Fruit fly (Drosophila melanogaster): ENCODE data around the gene Kap3.

Gene Kap3

DNA sequence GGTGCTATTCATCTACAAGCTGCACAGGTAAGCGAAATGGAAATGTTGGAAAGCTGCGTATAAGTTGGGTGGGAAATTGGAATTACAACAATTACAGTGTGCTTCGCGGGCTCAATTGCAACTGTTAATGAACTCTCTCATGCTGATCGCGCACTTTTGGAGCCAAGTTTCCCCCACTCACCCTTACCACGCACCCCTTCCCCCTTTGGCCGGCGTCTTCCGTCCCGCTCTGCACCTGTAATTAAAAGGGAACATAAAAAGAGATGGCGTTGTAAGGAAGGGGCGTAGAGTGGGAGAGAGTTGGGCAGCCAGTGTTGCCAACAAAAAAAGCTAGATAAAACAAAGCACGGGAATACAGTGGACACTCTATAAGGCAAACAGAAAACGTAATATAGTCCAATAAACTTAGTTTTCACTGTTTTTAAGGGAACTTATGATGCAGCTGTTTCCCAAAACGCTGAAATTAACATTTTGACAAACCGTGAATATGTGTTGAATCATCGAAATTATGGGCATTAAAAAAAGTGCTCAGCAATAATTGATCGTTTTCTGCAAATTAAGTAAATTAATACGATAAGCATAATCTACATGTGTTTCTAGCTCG, 937 bp upstream of the Kap3 start:
- no peak for TF ChIP-seq psq (optimal IDR thresholded peaks at IDR 0.05)
- no peak for TF ChIP-seq h (optimal IDR thresholded peaks at IDR 0.05)
- TF ChIP-seq insv (optimal IDR thresholded peaks at IDR 0.05): no peak
- TF ChIP-seq Myc (optimal IDR thresholded peaks at IDR 0.05): no peak
- no peak for TF ChIP-seq ttk (optimal IDR thresholded peaks at IDR 0.05)
- TF ChIP-seq Sin3A (optimal IDR thresholded peaks at IDR 0.05): no peak

DNA sequence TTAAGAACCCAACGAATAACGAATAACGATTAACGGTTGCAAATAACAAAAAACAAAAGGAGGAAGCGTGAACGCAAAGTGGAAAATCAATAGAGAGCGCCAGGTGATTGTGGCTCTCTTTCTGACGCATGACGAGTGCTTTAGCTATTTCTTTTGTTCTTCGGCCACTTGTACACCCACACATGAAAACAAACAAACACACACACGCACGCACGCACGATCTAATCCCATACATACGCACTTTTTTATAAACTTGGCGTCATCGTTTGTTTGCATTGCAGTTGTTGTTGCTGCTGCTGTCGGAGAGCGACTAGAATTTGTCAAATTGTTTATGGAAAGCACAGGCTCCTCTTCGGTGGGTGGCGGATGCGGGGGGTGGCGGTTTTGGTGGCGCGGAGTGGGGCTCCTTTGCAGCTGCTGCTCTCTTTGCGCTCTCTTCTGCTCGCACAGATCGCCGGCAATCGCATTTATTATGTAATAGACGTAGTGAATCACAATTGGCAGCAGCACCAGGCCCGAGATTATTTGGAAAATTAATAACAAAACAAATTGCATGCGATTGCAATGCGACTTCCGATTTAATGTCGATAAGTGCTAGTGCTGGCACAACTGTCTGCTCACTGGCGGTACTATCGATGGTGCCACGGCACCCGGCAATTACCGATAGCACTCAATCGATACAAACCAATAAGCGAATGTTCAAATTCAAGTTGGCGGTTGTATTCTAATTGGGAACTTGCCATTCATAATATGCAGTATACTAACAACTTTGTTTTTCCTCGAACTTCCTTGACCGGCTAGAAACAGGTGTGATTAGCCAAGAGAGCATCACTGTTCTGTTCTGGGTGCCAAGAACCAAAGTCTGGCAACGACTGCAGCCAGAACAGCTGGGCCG, 664 bp downstream of the Kap3 start:
- TF ChIP-seq h (optimal IDR thresholded peaks at IDR 0.05) (no peak), psq (optimal IDR thresholded peaks at IDR 0.05) (no peak)

DNA sequence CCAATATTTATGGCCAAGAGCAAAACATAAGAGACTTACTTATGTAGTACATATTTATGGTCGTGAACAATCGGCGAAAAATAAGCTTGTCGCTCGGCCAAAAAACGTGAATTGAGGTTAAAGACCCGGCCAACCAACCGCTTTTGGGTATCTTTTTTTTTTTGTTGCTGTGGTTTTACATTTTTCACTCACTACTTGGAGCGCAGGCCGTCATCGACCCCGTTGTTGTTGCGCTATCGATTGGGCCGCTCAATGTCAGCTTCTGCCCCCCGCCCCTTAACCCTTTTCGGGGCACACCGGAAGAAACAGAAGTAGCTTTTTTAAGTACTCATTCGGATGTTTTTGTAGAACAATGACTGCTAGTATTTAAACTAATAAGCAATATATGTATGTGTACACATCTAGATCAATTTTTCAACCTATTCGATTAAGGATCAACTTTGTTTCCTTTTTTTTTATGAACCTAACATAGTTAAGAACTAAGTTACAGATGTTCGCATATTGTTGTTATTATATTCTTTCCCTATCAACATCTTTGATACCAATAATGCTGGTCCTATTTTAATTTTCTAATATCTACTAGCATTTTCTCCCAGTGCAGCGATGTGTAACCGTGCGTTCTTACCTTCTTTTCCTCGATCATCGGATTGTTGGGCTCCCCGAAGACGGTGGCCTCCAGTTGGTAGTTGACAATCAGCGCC, 1.7 kb downstream of the Kap3 start:
- TF ChIP-seq h (optimal IDR thresholded peaks at IDR 0.05): no peak
- TF ChIP-seq psq (optimal IDR thresholded peaks at IDR 0.05): no peak
- TF ChIP-seq insv (optimal IDR thresholded peaks at IDR 0.05): no peak
- TF ChIP-seq Myc (optimal IDR thresholded peaks at IDR 0.05): no peak
- TF ChIP-seq Sin3A (optimal IDR thresholded peaks at IDR 0.05): no peak
- TF ChIP-seq ttk (optimal IDR thresholded peaks at IDR 0.05): no peak

DNA sequence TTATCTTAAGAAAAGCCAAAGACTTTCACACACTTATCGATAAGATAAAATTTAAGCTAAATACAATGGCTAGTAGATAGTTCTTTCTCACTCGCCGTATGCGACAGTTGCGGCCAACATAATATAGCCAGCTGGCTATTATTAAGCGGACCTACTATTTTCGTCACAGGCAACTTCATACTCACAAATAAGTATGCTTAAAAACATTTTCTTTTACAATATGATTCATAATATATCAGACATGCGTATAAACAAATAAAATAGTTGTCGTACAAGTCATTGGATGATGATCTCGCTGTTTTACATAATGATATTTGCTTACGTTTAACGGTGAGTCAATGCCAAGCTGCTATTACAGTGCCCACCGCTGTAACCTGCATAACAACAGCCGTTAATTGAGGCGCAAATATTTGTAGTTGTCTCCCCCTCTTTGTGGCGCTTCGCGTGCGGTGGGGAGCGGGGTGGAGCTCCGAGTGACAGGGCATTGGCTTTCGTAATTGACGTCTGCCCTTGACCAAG, 13.6 kb downstream of the Kap3 start:
- TF ChIP-seq Myc (optimal IDR thresholded peaks at IDR 0.05): no peak
- no peak for TF ChIP-seq insv (optimal IDR thresholded peaks at IDR 0.05)
- no peak for TF ChIP-seq h (optimal IDR thresholded peaks at IDR 0.05)
- no peak for TF ChIP-seq psq (optimal IDR thresholded peaks at IDR 0.05)
- TF ChIP-seq ttk (optimal IDR thresholded peaks at IDR 0.05): no peak
- TF ChIP-seq Sin3A (optimal IDR thresholded peaks at IDR 0.05): no peak

DNA sequence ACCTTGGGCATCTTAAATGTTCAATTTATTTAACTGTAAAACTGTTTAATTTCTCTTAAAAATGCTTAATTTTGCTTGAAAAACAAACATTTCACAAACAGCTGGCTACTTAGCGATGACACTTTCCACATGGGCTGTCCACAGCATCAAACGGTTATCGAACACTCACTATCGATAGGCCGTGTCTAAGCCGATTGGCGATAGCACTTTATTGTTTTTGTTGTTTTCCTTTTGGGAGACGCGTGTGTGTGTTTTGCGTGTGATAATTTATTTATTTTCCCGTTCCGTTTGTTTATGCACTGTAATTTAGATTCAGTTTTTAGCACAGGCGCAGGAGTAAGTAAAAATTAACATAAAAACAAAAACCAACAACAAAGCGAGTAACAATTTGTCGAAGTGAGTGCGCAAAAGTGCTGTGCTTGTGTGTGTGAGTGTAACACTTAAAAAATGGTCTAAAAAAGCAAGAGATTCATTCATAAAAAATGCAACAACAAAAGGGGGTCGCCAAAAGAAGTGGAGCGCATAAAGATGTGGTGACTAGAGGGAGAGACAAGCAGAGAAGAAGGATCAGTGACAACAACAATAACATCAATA, 14.6 kb downstream of the Kap3 start, which contains the start of gene Gapvd1:
TSS of gene Gapvd1 (plus strand) at position 211 of the 594 bp plus-strand sequence.
- no peak for TF ChIP-seq Sin3A (optimal IDR thresholded peaks at IDR 0.05)
- TF ChIP-seq h (optimal IDR thresholded peaks at IDR 0.05): no peak
- no peak for TF ChIP-seq ttk (optimal IDR thresholded peaks at IDR 0.05)
- TF ChIP-seq psq (optimal IDR thresholded peaks at IDR 0.05): no peak
- no peak for TF ChIP-seq insv (optimal IDR thresholded peaks at IDR 0.05)
- no peak for TF ChIP-seq Myc (optimal IDR thresholded peaks at IDR 0.05)

DNA sequence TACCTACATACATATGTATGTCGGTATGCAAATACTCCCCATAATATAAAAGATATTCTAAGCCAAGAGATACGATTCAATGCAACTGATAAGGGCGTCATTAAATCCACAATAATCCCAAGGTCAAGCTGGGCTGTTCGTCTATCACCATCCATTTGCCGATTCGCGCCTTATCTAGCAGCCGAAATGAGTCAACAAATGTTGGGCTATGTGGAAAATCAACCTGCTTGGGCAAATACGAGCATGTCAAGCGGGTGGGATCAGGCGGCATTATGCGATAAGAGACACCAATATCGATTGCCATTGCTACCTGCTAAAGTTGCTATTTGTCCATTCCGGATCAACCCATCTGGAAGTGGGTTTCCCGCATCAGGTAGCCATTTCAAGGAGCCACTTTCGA, 17.2 kb downstream of the Kap3 start:
- TF ChIP-seq Myc (optimal IDR thresholded peaks at IDR 0.05) (no peak), Sin3A (optimal IDR thresholded peaks at IDR 0.05) (no peak), psq (optimal IDR thresholded peaks at IDR 0.05) (no peak), ttk (optimal IDR thresholded peaks at IDR 0.05) (no peak), insv (optimal IDR thresholded peaks at IDR 0.05) (no peak), h (optimal IDR thresholded peaks at IDR 0.05) (no peak)

DNA sequence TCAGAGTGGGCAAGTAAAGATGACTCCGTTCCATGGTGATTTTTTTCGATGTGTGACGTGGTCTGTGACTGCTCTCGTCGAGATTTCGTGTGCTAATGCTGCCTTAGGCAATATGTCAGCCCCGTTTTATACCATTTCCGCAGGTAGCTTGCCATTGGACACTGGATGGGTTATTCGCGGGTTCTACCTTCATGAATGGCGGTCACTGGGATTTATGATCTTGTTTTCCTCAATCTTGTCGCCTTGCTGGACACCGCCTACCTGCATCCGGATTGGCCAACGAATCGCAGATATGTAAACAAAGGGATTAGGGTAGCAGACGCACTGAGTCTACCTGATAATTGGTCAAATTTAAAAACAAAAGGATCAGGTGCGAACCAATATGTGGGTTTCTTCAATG, 17.6 kb downstream of the Kap3 start, which contains the start of gene sisA:
TSS of gene sisA (minus strand) at position 101 of the 400 bp plus-strand sequence.
- TF ChIP-seq ttk (optimal IDR thresholded peaks at IDR 0.05): no peak
- no peak for TF ChIP-seq insv (optimal IDR thresholded peaks at IDR 0.05)
- no peak for TF ChIP-seq psq (optimal IDR thresholded peaks at IDR 0.05)
- no peak for TF ChIP-seq h (optimal IDR thresholded peaks at IDR 0.05)
- TF ChIP-seq Myc (optimal IDR thresholded peaks at IDR 0.05): no peak
- no peak for TF ChIP-seq Sin3A (optimal IDR thresholded peaks at IDR 0.05)

DNA sequence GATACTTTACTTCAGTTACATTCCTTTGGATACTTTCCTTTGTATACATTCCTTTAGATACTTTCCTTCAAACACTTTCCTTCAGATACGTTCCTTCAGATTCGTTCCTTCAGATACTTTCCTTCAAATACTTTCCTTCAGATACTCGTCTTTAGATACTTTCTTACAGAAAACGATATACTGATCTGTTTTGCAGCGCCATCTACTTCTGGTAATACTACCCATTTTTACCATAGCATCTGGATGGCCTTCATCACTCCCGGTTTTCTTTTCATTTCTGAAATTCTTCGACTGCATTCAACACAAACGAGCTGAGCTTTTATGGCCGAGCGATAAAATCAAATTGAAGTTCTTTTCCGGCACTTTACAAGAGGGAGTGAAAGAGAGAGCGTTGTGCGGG, 20.0 kb downstream of the Kap3 start:
- TF ChIP-seq psq (optimal IDR thresholded peaks at IDR 0.05) (no peak), Sin3A (optimal IDR thresholded peaks at IDR 0.05) (no peak), Myc (optimal IDR thresholded peaks at IDR 0.05) (no peak), ttk (optimal IDR thresholded peaks at IDR 0.05) (no peak)

DNA sequence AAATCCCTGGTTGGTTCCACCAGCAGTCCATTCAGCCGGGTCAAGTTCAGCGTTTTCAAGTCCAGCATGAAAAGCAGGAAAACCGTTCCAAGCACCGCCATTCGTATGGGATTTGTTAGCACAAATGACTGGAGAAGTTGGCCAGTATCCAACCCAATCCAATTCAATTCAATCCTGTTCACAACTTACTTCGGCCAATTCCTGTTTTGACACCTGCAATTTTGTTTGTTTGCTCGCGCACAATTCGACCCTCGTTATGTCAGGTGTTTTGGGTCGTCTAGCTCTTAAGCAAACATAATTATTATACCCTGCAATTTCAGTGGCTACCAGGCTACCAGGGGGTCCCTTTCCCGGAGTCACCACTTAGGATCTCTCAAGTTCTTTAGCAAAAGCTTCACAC, 28.8 kb downstream of the Kap3 start, which contains the start of gene Ir10a:
TSS of gene Ir10a (minus strand) at position 101 of the 400 bp plus-strand sequence.
- TF ChIP-seq h (optimal IDR thresholded peaks at IDR 0.05) (no peak), Myc (optimal IDR thresholded peaks at IDR 0.05) (no peak), insv (optimal IDR thresholded peaks at IDR 0.05) (no peak), psq (optimal IDR thresholded peaks at IDR 0.05) (no peak), ttk (optimal IDR thresholded peaks at IDR 0.05) (no peak)

DNA sequence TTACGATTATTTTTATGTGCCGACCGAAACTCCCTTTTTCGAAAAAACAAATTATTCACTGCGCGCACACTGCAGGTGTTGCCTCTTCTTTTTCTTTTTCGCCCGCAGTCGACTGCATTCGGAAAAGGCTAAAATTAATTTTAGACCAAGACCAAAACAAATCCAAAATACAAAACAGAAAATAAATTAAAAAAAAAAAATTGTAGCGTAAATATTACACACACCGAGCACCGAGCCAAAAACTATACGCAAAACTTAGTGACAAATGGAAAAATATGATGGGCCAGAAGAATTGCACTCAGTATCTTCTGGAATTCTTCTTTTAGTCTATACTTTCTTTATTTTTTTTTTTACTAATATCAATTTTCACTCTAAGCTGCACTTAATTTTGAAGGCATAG, 37.2 kb downstream of the Kap3 start, which contains the start of gene CG44422:
TSS of gene CG44422 (minus strand) at position 101 of the 400 bp plus-strand sequence.
- TF ChIP-seq h (optimal IDR thresholded peaks at IDR 0.05): no peak
- TF ChIP-seq insv (optimal IDR thresholded peaks at IDR 0.05): no peak
- TF ChIP-seq ttk (optimal IDR thresholded peaks at IDR 0.05): no peak
- TF ChIP-seq Sin3A (optimal IDR thresholded peaks at IDR 0.05): no peak
- TF ChIP-seq Myc (optimal IDR thresholded peaks at IDR 0.05): no peak

DNA sequence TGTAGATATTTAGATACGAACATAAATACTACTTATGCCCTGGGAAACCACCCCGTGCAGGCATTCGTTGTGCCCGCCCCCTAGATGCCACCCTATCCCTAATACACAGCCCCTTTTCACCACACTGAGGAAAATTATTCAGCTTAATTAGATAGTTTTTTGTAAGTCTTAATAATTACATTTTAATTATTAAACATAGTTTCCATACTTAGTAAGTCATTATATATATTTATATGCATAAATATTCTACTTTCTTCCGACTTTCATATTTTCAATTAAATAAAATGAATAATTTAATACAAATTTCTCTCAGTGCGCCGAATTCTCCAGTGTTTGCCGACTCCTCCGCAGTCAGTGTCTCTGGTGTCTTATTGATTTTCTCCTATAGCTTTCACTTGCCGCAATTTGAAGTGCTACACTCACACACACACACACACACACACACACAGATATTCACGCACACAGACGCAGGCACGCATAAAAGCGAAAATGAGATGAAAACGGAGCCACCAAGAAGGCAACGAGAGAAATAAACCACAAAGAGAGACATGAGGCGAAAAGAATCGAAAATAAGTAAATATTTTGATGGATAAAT, 44.4 kb downstream of the Kap3 start:
- TF ChIP-seq ttk (optimal IDR thresholded peaks at IDR 0.05): no peak
- no peak for TF ChIP-seq Myc (optimal IDR thresholded peaks at IDR 0.05)
